Fruit fly (Drosophila melanogaster) Kc167 (cell line): ENCODE data around the gene CG6656.

Experiments
- insv ChIP-seq: fragments of >200 bp; optimal IDR thresholded peaks from 3 replicates; lab custom pipeline; 2018; ENCODE audit warnings: missing external identifiers
- psq ChIP-seq: fragments of >200 bp; optimal IDR thresholded peaks from 2 replicates; lab custom pipeline; 2017; ENCODE audit warnings: missing external identifiers

DNA sequence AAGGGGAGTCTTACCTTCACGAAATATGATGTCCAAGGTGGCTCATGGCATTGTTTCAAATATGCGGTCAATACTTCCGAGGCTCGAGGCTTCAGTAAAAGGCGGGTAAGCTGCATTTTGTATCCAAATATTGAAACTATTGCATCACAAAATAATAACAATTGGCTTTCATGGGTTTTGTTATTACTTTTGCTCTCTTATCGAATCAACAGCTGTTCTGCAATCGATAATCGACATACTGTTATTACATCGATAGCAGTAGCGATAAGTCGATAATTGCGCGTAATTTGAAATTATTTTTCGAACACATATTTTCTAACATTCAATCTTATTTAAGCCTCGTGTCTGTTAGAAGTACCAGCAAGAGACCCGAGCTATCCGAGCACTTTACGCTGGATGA lies 3.4 kb downstream of the CG6656 start, which contains the start of gene CG34148:
- TF ChIP-seq psq (lab: Kevin White, UChicago) = no peak
- TF ChIP-seq insv (lab: Kevin White, UChicago) = no peak
